Worm (Caenorhabditis elegans) whole organism, L1 larva: Measurements from ENCODE around the gene C28C12.12.

Experiments used
- C16A3.4 ChIP-seq: fragments of 150-350 bp; optimal IDR thresholded peaks from 2 replicates; lab custom pipeline; 2014; ENCODE audit warnings: missing biosample characterization, missing genetic modification characterization
- F16B12.6 ChIP-seq: fragments of 150-350 bp; optimal IDR thresholded peaks from 2 replicates; lab custom pipeline; 2014; ENCODE audit warnings: missing biosample characterization, missing genetic modification characterization
- aha-1 ChIP-seq: fragments of 150-350 bp; optimal IDR thresholded peaks from 2 replicates; lab custom pipeline; 2014; ENCODE audit warnings: missing biosample characterization, missing genetic modification characterization
- aly-2 ChIP-seq: fragments of 150-350 bp; optimal IDR thresholded peaks from 2 replicates; lab custom pipeline; 2014; ENCODE audit warnings: missing biosample characterization, missing genetic modification characterization
- ama-1 ChIP-seq: fragments of 150-350 bp; optimal IDR thresholded peaks from 2 replicates; lab custom pipeline; 2014
- blmp-1 ChIP-seq: fragments of 150-350 bp; optimal IDR thresholded peaks from 2 replicates; lab custom pipeline; 2014; ENCODE audit warnings: missing biosample characterization, missing genetic modification characterization
- ceh-63 ChIP-seq: fragments of 200-800 bp; sonication (Bioruptor generic); optimal IDR thresholded peaks from 2 replicates; lab custom pipeline; 2018; ENCODE audit warnings: mild to moderate bottlenecking, missing genetic modification characterization, missing compliant biosample characterization
- ceh-8 ChIP-seq: fragments of 200-800 bp; sonication (Bioruptor generic); optimal IDR thresholded peaks from 2 replicates; lab custom pipeline; 2018; ENCODE audit warnings: mild to moderate bottlenecking, missing genetic modification characterization, moderate library complexity, missing compliant biosample characterization
- ceh-82 ChIP-seq, 3 experiments: fragments of 150-350 bp in 1 of 3; sonication (generic microtip) in 2 of 3; optimal IDR thresholded peaks; 2 replicates each; lab custom pipeline; 2014 to 2017; ENCODE audit warnings: missing biosample characterization in 3 of 3, missing genetic modification characterization in 3 of 3
- ceh-88 ChIP-seq: fragments of 200-800 bp; sonication (Bioruptor generic); IDR thresholded peaks from 2 replicates; pipeline ENCODE4 v1.3.6; 2022; ENCODE audit warnings: missing genetic modification characterization, missing compliant biosample characterization
- dpl-1 ChIP-seq, 3 experiments: fragments of 150-350 bp in 2 of 3; sonication (generic microtip) in 1 of 3; optimal IDR thresholded peaks; 2 replicates each; lab custom pipeline; 2014 to 2017; ENCODE audit warnings: missing biosample characterization in 3 of 3, missing genetic modification characterization in 3 of 3, missing genetic modification reagents in 3 of 3
- dsc-1 ChIP-seq: sonication (generic microtip); optimal IDR thresholded peaks from 2 replicates; lab custom pipeline; 2016; ENCODE audit warnings: mild to moderate bottlenecking, missing genetic modification characterization, missing compliant biosample characterization
- egl-13 ChIP-seq: sonication (generic microtip); optimal IDR thresholded peaks from 2 replicates; lab custom pipeline; 2016; ENCODE audit warnings: missing genotype, missing genetic modification reagents, missing genetic modification characterization, missing compliant biosample characterization
- egl-27 ChIP-seq, 2 experiments: fragments of 150-350 bp in 1 of 2; sonication (generic microtip); optimal IDR thresholded peaks; 3 replicates each; lab custom pipeline; 2017 to 2018; ENCODE audit warnings: missing biosample characterization in 2 of 2, missing genetic modification characterization in 2 of 2, missing genetic modification reagents in 2 of 2
- elt-2 ChIP-seq: sonication (generic microtip); optimal IDR thresholded peaks from 2 replicates; lab custom pipeline; 2016; ENCODE audit warnings: missing genetic modification characterization, mild to moderate bottlenecking, inconsistent platforms, missing compliant biosample characterization, missing genetic modification reagents
- elt-3 ChIP-seq, 6 experiments: fragments of 150-350 bp in 1 of 6; sonication (generic microtip); optimal IDR thresholded peaks; 2 replicates each; lab custom pipeline; 2017 to 2018; ENCODE audit warnings: missing biosample characterization in 6 of 6, missing genetic modification characterization in 6 of 6, inconsistent platforms in 1 of 6
- ets-5 ChIP-seq: fragments of 200-800 bp; sonication (Bioruptor generic); IDR thresholded peaks from 2 replicates; pipeline ENCODE4 v1.3.6; 2022; ENCODE audit warnings: missing genetic modification characterization, missing compliant biosample characterization
- fos-1 ChIP-seq: fragments of 150-350 bp; optimal IDR thresholded peaks from 2 replicates; lab custom pipeline; 2014; ENCODE audit warnings: missing biosample characterization, missing genetic modification characterization
- hlh-4 ChIP-seq: sonication (generic microtip); optimal IDR thresholded peaks from 2 replicates; lab custom pipeline; 2016; ENCODE audit warnings: mild to moderate bottlenecking, missing genetic modification characterization, missing compliant biosample characterization
- lin-13 ChIP-seq: fragments of 150-350 bp; optimal IDR thresholded peaks from 2 replicates; lab custom pipeline; 2014; ENCODE audit warnings: missing biosample characterization, missing genetic modification reagents, missing genetic modification characterization
- lin-15B ChIP-seq: fragments of 150-350 bp; sonication (generic microtip); optimal IDR thresholded peaks from 3 replicates; lab custom pipeline; 2014; ENCODE audit warnings: missing biosample characterization, missing genetic modification characterization
- lsy-2 ChIP-seq, 2 experiments: fragments of 150-350 bp; optimal IDR thresholded peaks; 2 replicates each; lab custom pipeline; 2014; ENCODE audit warnings: missing biosample characterization in 2 of 2, missing genetic modification characterization in 2 of 2
- mdl-1 ChIP-seq, 2 experiments: fragments of 150-350 bp; optimal IDR thresholded peaks; 2 replicates each; lab custom pipeline; 2014 to 2017; ENCODE audit warnings: missing biosample characterization in 2 of 2, missing genetic modification characterization in 2 of 2, inconsistent platforms in 1 of 2
- mep-1 ChIP-seq: fragments of 150-350 bp; optimal IDR thresholded peaks from 2 replicates; lab custom pipeline; 2014; ENCODE audit warnings: missing biosample characterization, missing genetic modification characterization
- nhr-11 ChIP-seq: fragments of 150-350 bp; optimal IDR thresholded peaks from 2 replicates; lab custom pipeline; 2014; ENCODE audit warnings: missing biosample characterization, missing genetic modification characterization
- nhr-12 ChIP-seq: sonication (generic microtip); optimal IDR thresholded peaks from 2 replicates; lab custom pipeline; 2017; ENCODE audit warnings: missing biosample characterization, missing genetic modification characterization
- nhr-20 ChIP-seq: sonication (generic microtip); optimal IDR thresholded peaks from 2 replicates; lab custom pipeline; 2016; ENCODE audit warnings: mild to moderate bottlenecking, missing genetic modification characterization, missing compliant biosample characterization
- nhr-28 ChIP-seq: fragments of 150-350 bp; optimal IDR thresholded peaks from 2 replicates; lab custom pipeline; 2014; ENCODE audit warnings: missing biosample characterization, missing genetic modification characterization
- nhr-71 ChIP-seq: sonication (generic microtip); optimal IDR thresholded peaks from 2 replicates; lab custom pipeline; 2016; ENCODE audit warnings: mild to moderate bottlenecking, missing genetic modification characterization, moderate library complexity, missing compliant biosample characterization
- nhr-76 ChIP-seq: sonication (generic microtip); optimal IDR thresholded peaks from 2 replicates; lab custom pipeline; 2017; ENCODE audit warnings: missing biosample characterization, missing genetic modification characterization
- nhr-77 ChIP-seq: fragments of 150-350 bp; optimal IDR thresholded peaks from 2 replicates; lab custom pipeline; 2014; ENCODE audit warnings: missing biosample characterization, missing genetic modification characterization
- nhr-90 ChIP-seq: sonication (generic microtip); optimal IDR thresholded peaks from 2 replicates; lab custom pipeline; 2016; ENCODE audit warnings: mild to moderate bottlenecking, missing genetic modification characterization, missing compliant biosample characterization; ENCODE audit not compliant: poor library complexity
- skn-1 ChIP-seq: fragments of 150-350 bp; optimal IDR thresholded peaks from 2 replicates; lab custom pipeline; 2014; ENCODE audit warnings: missing biosample characterization, missing genetic modification characterization
- snpc-4 ChIP-seq: fragments of 150-350 bp; optimal IDR thresholded peaks from 2 replicates; lab custom pipeline; 2014; ENCODE audit warnings: missing biosample characterization, missing genetic modification characterization
- snu-23 ChIP-seq: sonication (generic microtip); optimal IDR thresholded peaks from 2 replicates; lab custom pipeline; 2016; ENCODE audit warnings: missing genetic modification characterization, missing compliant biosample characterization
- swsn-7 ChIP-seq: sonication (generic microtip); optimal IDR thresholded peaks from 2 replicates; lab custom pipeline; 2016; ENCODE audit warnings: missing genetic modification characterization, missing compliant biosample characterization
- tbx-2 ChIP-seq: sonication (generic microtip); optimal IDR thresholded peaks from 2 replicates; lab custom pipeline; 2016; ENCODE audit warnings: missing genetic modification characterization, missing compliant biosample characterization
- unc-130 ChIP-seq: fragments of 150-350 bp; optimal IDR thresholded peaks from 2 replicates; lab custom pipeline; 2017; ENCODE audit warnings: missing biosample characterization, missing genetic modification characterization, inconsistent platforms
- unc-98 ChIP-seq: fragments of 200-800 bp; sonication (Bioruptor generic); IDR thresholded peaks from 2 replicates; pipeline ENCODE4 v1.3.6; 2022; ENCODE audit warnings: missing genetic modification characterization, missing compliant biosample characterization
- vab-15 ChIP-seq: sonication (generic microtip); optimal IDR thresholded peaks from 2 replicates; lab custom pipeline; 2017; ENCODE audit warnings: missing genotype, mild to moderate bottlenecking, missing genetic modification characterization, missing compliant biosample characterization
- xbp-1 ChIP-seq: sonication (generic microtip); optimal IDR thresholded peaks from 2 replicates; lab custom pipeline; 2016; ENCODE audit warnings: missing genetic modification characterization, missing compliant biosample characterization
- zag-1 ChIP-seq: fragments of 150-350 bp; optimal IDR thresholded peaks from 2 replicates; lab custom pipeline; 2014; ENCODE audit warnings: missing biosample characterization, missing genetic modification characterization
- ztf-11 ChIP-seq, 2 experiments: sonication (generic microtip); optimal IDR thresholded peaks; 2 replicates each; lab custom pipeline; 2016 to 2017; ENCODE audit warnings: missing genetic modification characterization in 2 of 2, missing biosample characterization in 1 of 2, missing compliant biosample characterization in 1 of 2
- ztf-4 ChIP-seq: fragments of 150-350 bp; optimal IDR thresholded peaks from 2 replicates; lab custom pipeline; 2014; ENCODE audit warnings: missing biosample characterization, missing genetic modification characterization

Gene C28C12.12

DNA sequence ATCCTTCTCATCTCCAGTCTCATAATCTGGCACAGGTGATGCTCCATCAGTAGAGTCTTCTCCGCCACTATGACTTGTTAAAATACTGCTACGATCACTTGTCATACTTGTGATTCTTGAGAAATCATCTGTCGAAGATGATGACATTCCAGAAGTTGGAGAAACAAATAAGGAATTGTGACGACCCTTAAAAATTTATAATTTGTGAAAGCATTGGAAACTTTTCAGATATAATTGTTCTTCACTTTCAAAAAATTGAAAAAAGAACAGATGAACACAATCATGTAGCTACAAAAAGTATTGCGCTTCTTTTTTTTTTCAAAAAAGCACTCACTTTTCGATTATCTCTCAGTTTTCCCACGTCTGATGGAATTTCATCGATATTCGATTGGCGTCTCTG lies 9.9 kb upstream of the C28C12.12 start:
- TF ChIP-seq mep-1 (tag; lab: Kevin White, UChicago), result no peak
- no peak for TF ChIP-seq snpc-4
- TF ChIP-seq, all 84 proteins: peak for 0

DNA sequence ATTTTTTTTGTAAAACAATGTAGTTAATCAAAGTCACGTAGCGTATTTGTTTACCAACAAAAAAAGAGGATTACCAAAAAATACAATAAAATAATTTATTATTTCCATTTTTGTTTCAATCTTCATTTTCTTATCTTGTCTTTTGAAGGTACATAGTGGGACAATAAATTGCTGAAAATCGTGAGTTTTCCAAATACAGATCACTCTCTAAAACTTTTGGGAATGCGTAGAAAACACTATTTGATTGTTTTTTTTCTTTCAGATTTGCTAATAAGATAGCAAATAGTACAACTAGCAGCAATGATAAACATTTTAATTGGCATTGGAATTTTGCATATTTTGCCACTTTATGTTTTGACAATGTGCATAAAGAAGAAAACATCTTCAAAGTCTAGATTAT lies 5.2 kb upstream of the C28C12.12 start, which contains the start of gene C28C12.1:
Gene C28C12.1, plus strand, starts transcription at position 301 of the 400 bp plus-strand sequence.
- TF ChIP-seq ztf-4 (no peak), lsy-2 (tag; optimal IDR thresholded peaks at IDR 0.05; lab: Kevin White, UChicago) (no peak), elt-3 (tag; optimal IDR thresholded peaks at IDR 0.05; lab: Kevin White, UChicago) (no peak), vab-15 (tag; lab: Kevin White, UChicago) (no peak), aha-1 (tag; lab: Kevin White, UChicago) (no peak), F16B12.6 (tag; lab: Kevin White, UChicago) (no peak), ceh-88 (GFP tag; lab: Robert Waterston, UW) (no peak), nhr-12 (tag; lab: Kevin White, UChicago) (no peak), dsc-1 (tag; lab: Kevin White, UChicago) (no peak), zag-1 (tag; lab: Kevin White, UChicago) (no peak), nhr-20 (tag; lab: Kevin White, UChicago) (no peak), ceh-63 (no peak), unc-98 (GFP tag; lab: Robert Waterston, UW) (no peak), nhr-76 (tag; lab: Kevin White, UChicago) (no peak), nhr-11 (no peak), dpl-1 (GFP tag; optimal IDR thresholded peaks at IDR 0.05; lab: Kevin White, UChicago) (no peak)

DNA sequence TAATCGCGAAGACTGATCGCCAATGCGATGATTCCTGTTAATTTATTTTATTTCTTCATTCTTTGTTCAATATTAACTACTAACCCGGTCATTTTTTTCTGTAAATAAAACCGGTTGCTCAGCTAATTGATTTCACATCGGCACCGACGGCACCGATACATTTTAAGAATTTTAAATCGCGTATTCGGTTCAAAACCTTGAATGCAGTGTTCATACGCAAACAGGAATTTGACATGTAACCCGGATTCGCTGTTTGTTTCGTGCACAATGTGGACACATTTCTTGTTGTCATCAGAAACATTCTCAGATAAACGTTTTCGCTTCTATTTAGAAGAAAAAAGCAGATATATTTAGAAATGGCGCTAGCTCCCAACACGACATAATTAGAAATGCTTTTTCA lies 3.8 kb upstream of the C28C12.12 start:
- TF ChIP-seq egl-27 (tag; optimal IDR thresholded peaks at IDR 0.05; lab: Kevin White, UChicago) (no peak), mep-1 (tag; lab: Kevin White, UChicago) (no peak), lsy-2 (tag; optimal IDR thresholded peaks at IDR 0.05; lab: Kevin White, UChicago) (no peak), egl-13 (tag; lab: Kevin White, UChicago) (no peak), F16B12.6 (tag; lab: Kevin White, UChicago) (no peak), nhr-20 (tag; lab: Kevin White, UChicago) (no peak), blmp-1 (tag; lab: Kevin White, UChicago) (no peak), fos-1 (tag; lab: Kevin White, UChicago) (no peak), lin-13 (GFP tag; lab: Kevin White, UChicago) (no peak)
- TF ChIP-seq, all 84 proteins: peak for 0

DNA sequence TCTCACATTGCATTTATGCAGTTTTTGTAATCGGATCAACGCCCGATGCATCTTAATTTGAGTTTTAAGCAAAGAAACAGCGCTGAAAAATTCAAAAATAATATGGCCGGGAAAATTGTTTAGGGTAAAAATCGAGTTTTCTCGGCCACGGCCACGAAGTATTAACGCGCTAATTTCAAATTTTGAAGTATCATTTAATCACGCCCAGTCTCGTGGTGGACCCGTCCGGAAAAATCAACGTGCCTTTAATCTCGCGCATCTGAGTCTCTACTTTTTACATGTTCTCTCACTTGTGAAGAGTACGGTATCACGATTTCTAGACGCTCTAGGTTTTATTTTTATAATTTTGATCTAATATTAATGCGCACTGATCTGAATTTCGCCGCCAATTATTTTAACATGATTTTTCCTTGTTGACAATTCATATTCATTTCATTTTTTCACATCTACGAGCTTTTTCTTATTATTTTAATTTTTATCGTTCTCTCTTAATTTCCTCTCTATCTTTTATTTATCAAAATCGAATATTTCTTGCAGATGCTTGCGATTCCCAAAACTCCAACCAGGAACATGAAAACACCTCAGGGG lies 2.7 kb upstream of the C28C12.12 start, which contains the start of the genes acdh-13 and mesp-1:
Gene acdh-13, minus strand, starts transcription at position 51 of the 588 bp plus-strand sequence.
Gene mesp-1, plus strand, starts transcription at position 538 of the 588 bp plus-strand sequence.
- TF ChIP-seq mep-1 (tag; lab: Kevin White, UChicago) (peak; percentile 39), F16B12.6 (tag; lab: Kevin White, UChicago) (peak; percentile 8), zag-1 (tag; lab: Kevin White, UChicago) (no peak), lin-13 (GFP tag; lab: Kevin White, UChicago) (peak; percentile 3), snu-23 (GFP tag; lab: Kevin White, UChicago) (peak; percentile 64), ets-5 (GFP tag; lab: Robert Waterston, UW) (no peak), mdl-1 (tag; optimal IDR thresholded peaks at IDR 0.05; lab: Kevin White, UChicago) (no peak), snpc-4 (peak; percentile 20), nhr-11 (no peak), elt-2 (tag; lab: Kevin White, UChicago) (peak; percentile 20), nhr-77 (tag; lab: Kevin White, UChicago) (no peak), ztf-11 (tag; optimal IDR thresholded peaks at IDR 0.05; lab: Kevin White, UChicago) (peak in 1 of 2 experiments; percentile 66), ceh-8 (GFP tag; lab: Kevin White, UChicago) (no peak), lin-15B (tag; lab: Kevin White, UChicago) (no peak), dpl-1 (GFP tag; optimal IDR thresholded peaks at IDR 0.05; lab: Kevin White, UChicago) (peak; percentile 88 to 93 (median 91)), C16A3.4 (tag; lab: Kevin White, UChicago) (peak; percentile 10), elt-3 (tag; optimal IDR thresholded peaks at IDR 0.05; lab: Kevin White, UChicago) (peak in 1 of 6 experiments; percentile 27), ceh-82 (tag; optimal IDR thresholded peaks at IDR 0.05; lab: Kevin White, UChicago) (peak in 1 of 3 experiments; percentile 24), fos-1 (tag; lab: Kevin White, UChicago) (no peak), unc-130 (tag; lab: Kevin White, UChicago) (no peak), nhr-90 (tag; lab: Kevin White, UChicago) (peak; percentile 64), nhr-71 (peak; percentile 67), swsn-7 (peak; percentile 43), aly-2 (tag; lab: Kevin White, UChicago) (no peak), lsy-2 (tag; optimal IDR thresholded peaks at IDR 0.05; lab: Kevin White, UChicago) (peak; percentile 43 to 66), tbx-2 (tag; lab: Kevin White, UChicago) (peak; percentile 58), nhr-12 (tag; lab: Kevin White, UChicago) (no peak), aha-1 (tag; lab: Kevin White, UChicago) (no peak), egl-27 (tag; optimal IDR thresholded peaks at IDR 0.05; lab: Kevin White, UChicago) (no peak), nhr-28 (tag; lab: Kevin White, UChicago) (no peak), dsc-1 (tag; lab: Kevin White, UChicago) (peak; percentile 46), ama-1 (lab: Kevin White, UChicago) (no peak), xbp-1 (peak; percentile 35), hlh-4 (tag; lab: Kevin White, UChicago) (no peak), skn-1 (tag; lab: Kevin White, UChicago) (peak; percentile 31)
